Worm (Caenorhabditis elegans) whole organism, midembryonic: Measurements from ENCODE around the gene alh-4.

Experiments used
- T22C8.4 ChIP-seq: fragments of 200-800 bp; sonication (Bioruptor generic); IDR thresholded peaks from 2 replicates; pipeline ENCODE4 v1.3.6; 2022; ENCODE audit warnings: missing genetic modification characterization, missing compliant biosample characterization
- cog-1 ChIP-seq: sonication (generic microtip); optimal IDR thresholded peaks from 2 replicates; lab custom pipeline; 2016; ENCODE audit warnings: missing genetic modification characterization, missing compliant biosample characterization
- flt-1 ChIP-seq: fragments of 200-800 bp; sonication (Bioruptor generic); IDR thresholded peaks from 2 replicates; pipeline ENCODE4 v1.3.6; 2022; ENCODE audit warnings: missing genetic modification characterization, missing compliant biosample characterization
- klf-2 ChIP-seq: fragments of 200-800 bp; sonication (Bioruptor generic); conservative IDR thresholded peaks from 2 replicates; pipeline ENCODE4 v1.3.6; 2022; ENCODE audit warnings: missing genetic modification reagents, missing genetic modification characterization, missing compliant biosample characterization
- med-1 ChIP-seq: sonication (generic microtip); optimal IDR thresholded peaks from 2 replicates; lab custom pipeline; 2017; ENCODE audit warnings: missing genetic modification characterization, mild to moderate bottlenecking, missing compliant biosample characterization, antibody characterized with exemption, missing genetic modification reagents; ENCODE audit not compliant: insufficient read depth
- ref-1 ChIP-seq: fragments of 200-800 bp; sonication (Bioruptor generic); conservative IDR thresholded peaks from 2 replicates; pipeline ENCODE4 v1.3.6; 2022; ENCODE audit warnings: missing genetic modification reagents, missing genetic modification characterization, missing compliant biosample characterization
- tab-1 ChIP-seq: fragments of 200-800 bp; sonication (Bioruptor generic); IDR thresholded peaks from 2 replicates; pipeline ENCODE4 v1.3.6; 2022; ENCODE audit warnings: missing genetic modification characterization, missing compliant biosample characterization
- ztf-23 ChIP-seq: fragments of 200-800 bp; sonication (Bioruptor generic); IDR thresholded peaks from 2 replicates; pipeline ENCODE4 v1.3.6; 2022; ENCODE audit warnings: missing genetic modification reagents, missing genetic modification characterization, missing compliant biosample characterization
- ztf-29 ChIP-seq: fragments of 200-800 bp; sonication (Bioruptor generic); IDR thresholded peaks from 2 replicates; pipeline ENCODE4 v1.3.6; 2022; ENCODE audit warnings: missing genetic modification reagents, missing genetic modification characterization, missing compliant biosample characterization

alh-4 gene

ce11 chrV:6430526-6431371 lies 1.0 kb upstream of the alh-4 start:
- TF ChIP-seq cog-1 (tag; lab: Kevin White, UChicago), result no peak

ce11 chrV:6427433-6427832 lies 2.3 kb downstream of the alh-4 start:
- TF ChIP-seq flt-1 (no peak), T22C8.4 (GFP tag; lab: Robert Waterston, UW) (no peak), med-1 (GFP tag; lab: Kevin White, UChicago) (no peak), cog-1 (tag; lab: Kevin White, UChicago) (no peak), ztf-29 (GFP tag; lab: Robert Waterston, UW) (no peak), ztf-23 (no peak; the same call in 1 of the 2 replicates), klf-2 (no peak), tab-1 (GFP tag; lab: Robert Waterston, UW) (no peak), ref-1 (GFP tag; lab: Robert Waterston, UW) (no peak)

- TF ChIP-seq flt-1 (no peak), ztf-29 (GFP tag; lab: Robert Waterston, UW) (no peak), ztf-23 (no peak), ref-1 (GFP tag; lab: Robert Waterston, UW) (no peak)
Measured at ce11 chrV:6426843-6427242, 2.9 kb downstream of the alh-4 start, which contains the start of gene atp-4. Gene atp-4 (minus strand): TSS chrV:6427112.

ce11 chrV:6425927-6426326 lies 3.8 kb downstream of the alh-4 start, which contains the start of gene T05H4.11:
Gene T05H4.11 (minus strand): TSS chrV:6426261.
- 0 out of 2 replicates have a peak, but pooled peaks have one; percentile 31 for TF ChIP-seq flt-1
- no peak for TF ChIP-seq cog-1 (tag; lab: Kevin White, UChicago)
- no peak for TF ChIP-seq ztf-29 (GFP tag; lab: Robert Waterston, UW)

ce11 chrV:6424055-6424454 lies 5.7 kb downstream of the alh-4 start, which contains the start of gene urb-1:
Gene urb-1 (minus strand): TSS chrV:6424155.
- TF ChIP-seq T22C8.4 (GFP tag; lab: Robert Waterston, UW) (no peak), ztf-23 (no peak), med-1 (GFP tag; lab: Kevin White, UChicago) (no peak), ztf-29 (GFP tag; lab: Robert Waterston, UW) (no peak), klf-2 (no peak)

- TF ChIP-seq flt-1, result no peak
- TF ChIP-seq T22C8.4 (GFP tag; lab: Robert Waterston, UW), result no peak
- no peak for TF ChIP-seq ref-1 (GFP tag; lab: Robert Waterston, UW)
- no peak for TF ChIP-seq med-1 (GFP tag; lab: Kevin White, UChicago)
- TF ChIP-seq tab-1 (GFP tag; lab: Robert Waterston, UW), result no peak
- TF ChIP-seq klf-2, result no peak
- TF ChIP-seq cog-1 (tag; lab: Kevin White, UChicago), result no peak
- TF ChIP-seq ztf-23, result no peak
- no peak for TF ChIP-seq ztf-29 (GFP tag; lab: Robert Waterston, UW)
Measured at ce11 chrV:6414985-6415384, 14.7 kb downstream of the alh-4 start, which contains the start of gene cht-6. Gene cht-6 (plus strand): TSS chrV:6414993.

- TF ChIP-seq ztf-23 (no peak), flt-1 (no peak), cog-1 (tag; lab: Kevin White, UChicago) (no peak), med-1 (GFP tag; lab: Kevin White, UChicago) (no peak), ztf-29 (GFP tag; lab: Robert Waterston, UW) (no peak), T22C8.4 (GFP tag; lab: Robert Waterston, UW) (no peak), klf-2 (no peak)
Measured at ce11 chrV:6414469-6414868, 15.3 kb downstream of the alh-4 start.

ce11 chrV:6413057-6413456 lies 16.7 kb downstream of the alh-4 start:
- TF ChIP-seq T22C8.4 (GFP tag; lab: Robert Waterston, UW), result no peak
- no peak for TF ChIP-seq klf-2
- TF ChIP-seq ztf-29 (GFP tag; lab: Robert Waterston, UW), result no peak
- no peak for TF ChIP-seq med-1 (GFP tag; lab: Kevin White, UChicago)
- no peak for TF ChIP-seq tab-1 (GFP tag; lab: Robert Waterston, UW)
- TF ChIP-seq ztf-23, result no peak
- TF ChIP-seq cog-1 (tag; lab: Kevin White, UChicago), result no peak
- no peak for TF ChIP-seq flt-1
- no peak for TF ChIP-seq ref-1 (GFP tag; lab: Robert Waterston, UW)

ce11 chrV:6411161-6411560 lies 18.6 kb downstream of the alh-4 start:
- TF ChIP-seq ztf-29 (GFP tag; lab: Robert Waterston, UW) (no peak), klf-2 (no peak), flt-1 (no peak), med-1 (GFP tag; lab: Kevin White, UChicago) (no peak), ztf-23 (no peak), ref-1 (GFP tag; lab: Robert Waterston, UW) (no peak), T22C8.4 (GFP tag; lab: Robert Waterston, UW) (no peak), cog-1 (tag; lab: Kevin White, UChicago) (no peak), tab-1 (GFP tag; lab: Robert Waterston, UW) (no peak)

ce11 chrV:6408733-6409227 lies 20.9 kb downstream of the alh-4 start, which contains the start of gene bcf-1:
Gene bcf-1 (minus strand): TSS chrV:6408783.
- no peak for TF ChIP-seq ztf-29 (GFP tag; lab: Robert Waterston, UW)
- no peak for TF ChIP-seq cog-1 (tag; lab: Kevin White, UChicago)
